Fruit fly (Drosophila melanogaster): ENCODE data around the gene CG3309.
A peak's percentile ranks its signal among the peaks of the same experiment; 100 is the strongest.

dm6 chrX:5308963-5309362, 20.2 kb downstream of the CG3309 start, which contains the start of the genes Cdk7 and snf:
- no peak for TF ChIP-seq Mio (GFP tag; optimal IDR thresholded peaks at IDR 0.05)
- no peak for TF ChIP-seq h (GFP tag; optimal IDR thresholded peaks at IDR 0.05)
- no peak for TF ChIP-seq lola (GFP tag; optimal IDR thresholded peaks at IDR 0.05)
- peak in 1 of 2 experiments; percentile 63 for TF ChIP-seq foxo (GFP tag; optimal IDR thresholded peaks at IDR 0.05)
